Worm (Caenorhabditis elegans) whole organism, L3 larva: Measurements from ENCODE around the gene sec-24.2.

ENCODE experiments used
- fkh-10 ChIP-seq: sonication (generic microtip); optimal IDR thresholded peaks from 2 replicates; lab custom pipeline; 2017; ENCODE audit warnings: missing biosample characterization, missing genetic modification reagents, missing genetic modification characterization
- mdl-1 ChIP-seq: fragments of 150-350 bp; optimal IDR thresholded peaks from 2 replicates; lab custom pipeline; 2014; ENCODE audit warnings: missing biosample characterization, missing genetic modification characterization
- ztf-11 ChIP-seq: fragments of 150-350 bp; optimal IDR thresholded peaks from 2 replicates; lab custom pipeline; 2014; ENCODE audit warnings: missing biosample characterization, missing genetic modification characterization
- ztf-4 ChIP-seq: fragments of 150-350 bp; optimal IDR thresholded peaks from 2 replicates; lab custom pipeline; 2014; ENCODE audit warnings: missing biosample characterization, missing genetic modification characterization

DNA sequence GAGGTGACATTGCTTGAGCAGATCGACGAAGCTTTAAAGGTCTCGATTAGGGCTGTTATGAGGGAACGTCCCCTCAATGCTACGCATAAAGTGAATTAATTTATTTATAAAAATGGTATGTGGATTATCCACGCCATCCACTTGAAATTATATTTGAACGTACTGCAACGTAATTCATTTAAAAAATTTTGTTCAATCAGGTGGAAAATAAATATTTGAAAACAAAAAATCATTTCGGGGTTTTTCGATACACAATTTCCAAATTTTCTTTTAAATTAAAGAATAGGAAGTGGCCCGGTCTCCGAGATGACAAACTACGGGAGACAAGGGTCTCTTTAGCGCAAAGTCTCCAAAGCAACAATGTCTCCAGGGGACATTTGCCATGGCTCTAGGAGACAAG, 49.0 kb downstream of the sec-24.2 start, which contains the start of gene oac-58:
- TF ChIP-seq mdl-1 (tag; lab: Kevin White, UChicago) (no peak), ztf-11 (tag; lab: Kevin White, UChicago) (no peak), fkh-10 (GFP tag; lab: Kevin White, UChicago) (no peak), ztf-4 (no peak)
